Fruit fly (Drosophila melanogaster) whole organism: Measurements from ENCODE around the gene CG42329.

Experiments
- CG8478 ChIP-seq: fragments of >200 bp; optimal IDR thresholded peaks from 2 replicates; lab custom pipeline; 2018; ENCODE audit warnings: inconsistent platforms
- Dll ChIP-seq: fragments of >200 bp; optimal IDR thresholded peaks from 2 replicates; lab custom pipeline; 2017
- pan ChIP-seq: fragments of >200 bp; optimal IDR thresholded peaks from 2 replicates; lab custom pipeline; 2017
- psq ChIP-seq: fragments of >200 bp; optimal IDR thresholded peaks from 2 replicates; lab custom pipeline; 2017
- usp ChIP-seq: fragments of >200 bp; optimal IDR thresholded peaks from 2 replicates; lab custom pipeline; 2017; ENCODE audit warnings: missing biosample characterization, missing genetic modification characterization, mixed read lengths

- TF ChIP-seq CG8478 (lab: Kevin White, UChicago) (no peak), Dll (lab: Kevin White, UChicago) (no peak), psq (lab: Kevin White, UChicago) (no peak), usp (no peak), pan (no peak)
Observed at dm6 chr2L:1218475-1218874, 618 bp upstream of the CG42329 start.
